Comparison of ENCODE assay signal across 4 fruit fly cellular contexts in genomic region chr3R:26108424-26108823, dm6.
TF ChIP-seq lines count a peak whose summit lies in the region.

No protein-coding gene starts in this region.

- no peak for TF ChIP-seq CTCF in whole organism, embryonic (GFP tag; optimal IDR thresholded peaks at IDR 0.05; lab: Kevin White, UChicago)

TF ChIP-seq in whole organism, embryonic, 481 proteins besides CTCF, POLR2A, EP300 and RAD21 (continues in another document):
- TF ChIP-seq CG13894 (tag; optimal IDR thresholded peaks at IDR 0.05; lab: Kevin White, UChicago), result peak; percentile 37
- no peak for TF ChIP-seq ro (GFP tag; IDR thresholded peaks at IDR 0.05; lab: Robert Waterston, UW)
- TF ChIP-seq CG4730 (GFP tag; IDR thresholded peaks at IDR 0.05; lab: Robert Waterston, UW), result no peak
- peak; percentile 43 for TF ChIP-seq Hey (tag; optimal IDR thresholded peaks at IDR 0.05; lab: Kevin White, UChicago)
- no peak for TF ChIP-seq CHES-1-like (GFP tag; optimal IDR thresholded peaks at IDR 0.05; lab: Kevin White, UChicago)
- TF ChIP-seq CG11560 (tag; IDR thresholded peaks at IDR 0.05; lab: Robert Waterston, UW), result no peak
- no peak for TF ChIP-seq CG8765 (GFP tag; IDR thresholded peaks at IDR 0.05; lab: Robert Waterston, UW)
- TF ChIP-seq Atf-2 (GFP tag; optimal IDR thresholded peaks at IDR 0.05; lab: Kevin White, UChicago), result no peak
- peak; percentile 12 for TF ChIP-seq abd-A (tag; optimal IDR thresholded peaks at IDR 0.05; lab: Kevin White, UChicago)
- TF ChIP-seq crol (GFP tag; IDR thresholded peaks at IDR 0.05; lab: Robert Waterston, UW), result 0 out of 2 replicates have a peak, but pooled peaks have one; percentile 11
- TF ChIP-seq mirr (GFP tag; optimal IDR thresholded peaks at IDR 0.05; lab: Kevin White, UChicago), result peak; percentile 63
- 0 out of 2 replicates have a peak, but pooled peaks have one; percentile 7 for TF ChIP-seq E2f2 (GFP tag; IDR thresholded peaks at IDR 0.05; lab: Robert Waterston, UW)
- 0 out of 2 replicates have a peak, but pooled peaks have one; percentile 9 for TF ChIP-seq ara (GFP tag; IDR thresholded peaks at IDR 0.05; lab: Robert Waterston, UW)
- TF ChIP-seq CG9932 (GFP tag; IDR thresholded peaks at IDR 0.05; lab: Robert Waterston, UW), result no peak
- TF ChIP-seq sens (GFP tag; lab: Kevin White, UChicago), result peak; percentile 47
- TF ChIP-seq CG7987 (GFP tag; optimal IDR thresholded peaks at IDR 0.05; lab: Kevin White, UChicago), result peak; percentile 5
- TF ChIP-seq CG11723 (GFP tag; optimal IDR thresholded peaks at IDR 0.05; lab: Kevin White, UChicago), result no peak
- peak; percentile 67 for TF ChIP-seq Med (GFP tag; lab: Kevin White, UChicago)
- TF ChIP-seq gro (GFP tag; optimal IDR thresholded peaks at IDR 0.05; lab: Kevin White, UChicago), result peak; percentile 1
- peak; percentile 63 for TF ChIP-seq grn (GFP tag; optimal IDR thresholded peaks at IDR 0.05; lab: Kevin White, UChicago)
- TF ChIP-seq CG1647 (GFP tag; optimal IDR thresholded peaks at IDR 0.05; lab: Kevin White, UChicago), result no peak
- no peak for TF ChIP-seq CG8290 (GFP tag; optimal IDR thresholded peaks at IDR 0.05; lab: Kevin White, UChicago)
- peak in 1 of 2 experiments; percentile 23 for TF ChIP-seq CG8290 (tag; optimal IDR thresholded peaks at IDR 0.05; lab: Kevin White, UChicago)

TF ChIP-seq in whole organism, prepupa, 60 proteins besides CTCF, POLR2A, EP300 and RAD21:
- TF ChIP-seq Eip78C (GFP tag; lab: Kevin White, UChicago) (peak; percentile 42), Met (GFP tag; optimal IDR thresholded peaks at IDR 0.05; lab: Kevin White, UChicago) (peak; percentile 5), CG9139 (GFP tag; optimal IDR thresholded peaks at IDR 0.05; lab: Kevin White, UChicago) (no peak), eg (GFP tag; IDR thresholded peaks at IDR 0.05; lab: Robert Waterston, UW) (0 out of 3 replicates have a peak, but pooled peaks have one; percentile 13), Lpt (GFP tag; optimal IDR thresholded peaks at IDR 0.05; lab: Kevin White, UChicago) (no peak), svp (GFP tag; lab: Kevin White, UChicago) (peak; percentile 44), fkh (GFP tag; optimal IDR thresholded peaks at IDR 0.05; lab: Kevin White, UChicago) (peak; percentile 31), CG31627 (GFP tag; optimal IDR thresholded peaks at IDR 0.05; lab: Kevin White, UChicago) (no peak), CG15336 (GFP tag; IDR thresholded peaks at IDR 0.05; lab: Robert Waterston, UW) (no peak)

TF ChIP-seq in whole organism, pupa, 21 proteins besides CTCF, POLR2A, EP300 and RAD21:
- TF ChIP-seq CG12605 (GFP tag; IDR thresholded peaks at IDR 0.05; lab: Robert Waterston, UW) (0 out of 2 replicates have a peak, but pooled peaks have one; percentile 13), EcR (GFP tag; optimal IDR thresholded peaks at IDR 0.05; lab: Kevin White, UChicago) (no peak)

TF ChIP-seq in whole organism, wandering third instar larva, 38 proteins besides CTCF, POLR2A, EP300 and RAD21:
- TF ChIP-seq Sp1 (GFP tag; optimal IDR thresholded peaks at IDR 0.05; lab: Kevin White, UChicago) (no peak), br (GFP tag; optimal IDR thresholded peaks at IDR 0.05; lab: Kevin White, UChicago) (no peak), woc (GFP tag; optimal IDR thresholded peaks at IDR 0.05; lab: Kevin White, UChicago) (no peak), dl (GFP tag; optimal IDR thresholded peaks at IDR 0.05; lab: Kevin White, UChicago; ENCODE audit: insufficient read depth in 1 of 2, partially characterized antibody in 2 of 2) (no peak), Dfd (GFP tag; optimal IDR thresholded peaks at IDR 0.05; lab: Kevin White, UChicago) (no peak), tai (GFP tag; optimal IDR thresholded peaks at IDR 0.05; lab: Kevin White, UChicago) (no peak), h (GFP tag; optimal IDR thresholded peaks at IDR 0.05; lab: Kevin White, UChicago) (peak; percentile 37)
